Fruit fly (Drosophila melanogaster) Kc167 (cell line): ENCODE measurements around the gene CG7328.

ENCODE experiments used
- Myc ChIP-seq: fragments of >200 bp; optimal IDR thresholded peaks from 2 replicates; lab custom pipeline; 2017; ENCODE audit warnings: missing external identifiers
- h ChIP-seq: fragments of >200 bp; optimal IDR thresholded peaks from 3 replicates; lab custom pipeline; 2018; ENCODE audit warnings: missing external identifiers
- psq ChIP-seq: fragments of >200 bp; optimal IDR thresholded peaks from 2 replicates; lab custom pipeline; 2017; ENCODE audit warnings: missing external identifiers

dm6 chr3L:20183345-20184088, 43.1 kb upstream of the CG7328 start:
- TF ChIP-seq h = no peak
- no peak for TF ChIP-seq psq (lab: Kevin White, UChicago)
- no peak for TF ChIP-seq Myc
